Fruit fly (Drosophila melanogaster) whole organism, embryonic: ENCODE results near the gene CG16965.

Experiments used
- Bteb2 ChIP-seq: fragments of 200-800 bp; sonication (Bioruptor generic); optimal IDR thresholded peaks from 2 replicates; lab custom pipeline; 2016; ENCODE audit warnings: missing biosample characterization, missing genetic modification characterization
- CG10366 ChIP-seq: fragments of 200-800 bp; sonication (Bioruptor generic); IDR thresholded peaks from 2 replicates; pipeline ENCODE4 v1.3.6; 2022; ENCODE audit warnings: missing biosample characterization, missing genetic modification characterization
- CG11504 ChIP-seq: fragments of 200-800 bp; sonication (Bioruptor generic); optimal IDR thresholded peaks from 3 replicates; lab custom pipeline; 2019; ENCODE audit warnings: missing biosample characterization, mild to moderate bottlenecking, missing genetic modification characterization, moderate library complexity
- CG13287 ChIP-seq: fragments of 200-800 bp; sonication (Bioruptor generic); IDR thresholded peaks from 2 replicates; pipeline ENCODE4 v1.3.6; 2022; ENCODE audit warnings: missing biosample characterization, missing genetic modification characterization; ENCODE audit not compliant: partially characterized antibody
- CG13296 ChIP-seq: fragments of 200-800 bp; sonication (Bioruptor generic); optimal IDR thresholded peaks from 3 replicates; lab custom pipeline; 2018; ENCODE audit warnings: missing biosample characterization, mild to moderate bottlenecking, missing genetic modification characterization
- CG13775 ChIP-seq: fragments of 200-800 bp; sonication (Bioruptor generic); optimal IDR thresholded peaks from 3 replicates; lab custom pipeline; 2017; ENCODE audit warnings: missing biosample characterization, mild to moderate bottlenecking, missing genetic modification characterization
- CG15011 ChIP-seq: fragments of 200-800 bp; sonication (Bioruptor generic); optimal IDR thresholded peaks from 3 replicates; lab custom pipeline; 2018; ENCODE audit warnings: missing biosample characterization, mild to moderate bottlenecking, missing genetic modification characterization
- CG15601 ChIP-seq: fragments of 200-800 bp; sonication (Bioruptor generic); optimal IDR thresholded peaks from 3 replicates; lab custom pipeline; 2019; ENCODE audit warnings: missing biosample characterization, mild to moderate bottlenecking, missing genetic modification characterization, moderate library complexity
- CG17612 ChIP-seq: fragments of 200-800 bp; sonication (Bioruptor generic); IDR thresholded peaks from 2 replicates; pipeline ENCODE4 v1.3.6; 2022; ENCODE audit warnings: missing biosample characterization, missing genetic modification characterization
- CG1792 ChIP-seq: fragments of 200-800 bp; sonication (Bioruptor generic); optimal IDR thresholded peaks from 2 replicates; lab custom pipeline; 2016; ENCODE audit warnings: missing biosample characterization, missing genetic modification characterization
- CG32532 ChIP-seq: fragments of 200-800 bp; sonication (Bioruptor generic); IDR thresholded peaks from 2 replicates; pipeline ENCODE4 v1.3.6; 2022; ENCODE audit warnings: missing biosample characterization, missing genetic modification characterization
- CG4730 ChIP-seq: fragments of 200-800 bp; sonication (Bioruptor generic); IDR thresholded peaks from 2 replicates; pipeline ENCODE4 v1.3.6; 2022; ENCODE audit warnings: missing biosample characterization, missing genetic modification characterization
- CG4820 ChIP-seq: fragments of 200-800 bp; sonication (Bioruptor generic); optimal IDR thresholded peaks from 3 replicates; lab custom pipeline; 2016; ENCODE audit warnings: missing biosample characterization, missing genetic modification characterization
- CG7745 ChIP-seq: fragments of 200-800 bp; sonication (Bioruptor generic); optimal IDR thresholded peaks from 2 replicates; lab custom pipeline; 2018; ENCODE audit warnings: missing biosample characterization, mild to moderate bottlenecking, missing genetic modification characterization, moderate library complexity
- CG8281 ChIP-seq: fragments of 200-800 bp; sonication (Bioruptor generic); optimal IDR thresholded peaks from 2 replicates; lab custom pipeline; 2018; ENCODE audit warnings: missing biosample characterization, mild to moderate bottlenecking, missing genetic modification characterization, moderate library complexity
- CG8359 ChIP-seq: fragments of 200-800 bp; sonication (Bioruptor generic); optimal IDR thresholded peaks from 2 replicates; lab custom pipeline; 2017; ENCODE audit warnings: missing biosample characterization, mild to moderate bottlenecking, missing genetic modification characterization, borderline replicate concordance
- Dip3 ChIP-seq: fragments of 200-800 bp; sonication (Bioruptor generic); optimal IDR thresholded peaks from 3 replicates; lab custom pipeline; 2016; ENCODE audit warnings: missing biosample characterization, missing genetic modification characterization
- Doc3 ChIP-seq: fragments of 200-800 bp; sonication (Bioruptor generic); IDR thresholded peaks from 3 replicates; pipeline ENCODE4 v1.3.6; 2022; ENCODE audit warnings: missing biosample characterization, missing genetic modification characterization; ENCODE audit not compliant: partially characterized antibody
- Drgx ChIP-seq: fragments of 200-800 bp; sonication (Bioruptor generic); IDR thresholded peaks from 2 replicates; pipeline ENCODE4 v1.3.6; 2022; ENCODE audit warnings: missing biosample characterization, missing genetic modification characterization
- E2f1 ChIP-seq: fragments of 200-800 bp; sonication (Bioruptor generic); IDR thresholded peaks from 2 replicates; pipeline ENCODE4 v1.3.6; 2022; ENCODE audit warnings: missing biosample characterization, missing genetic modification characterization
- Gsc ChIP-seq: fragments of 200-800 bp; sonication (Bioruptor generic); IDR thresholded peaks from 2 replicates; pipeline ENCODE4 v1.3.6; 2022; ENCODE audit warnings: missing biosample characterization, missing genetic modification characterization
- H2.0 ChIP-seq: fragments of 200-800 bp; sonication (Bioruptor generic); IDR thresholded peaks from 2 replicates; pipeline ENCODE4 v1.3.6; 2022; ENCODE audit warnings: missing biosample characterization, missing genetic modification characterization
- HLH3B ChIP-seq: fragments of 200-800 bp; sonication (Bioruptor generic); IDR thresholded peaks from 2 replicates; pipeline ENCODE4 v1.3.6; 2022; ENCODE audit warnings: missing biosample characterization, missing genetic modification characterization
- HLH54F ChIP-seq: fragments of 200-800 bp; sonication (Bioruptor generic); optimal IDR thresholded peaks from 3 replicates; lab custom pipeline; 2016; ENCODE audit warnings: missing biosample characterization, missing genetic modification characterization
- HmgZ ChIP-seq: fragments of 200-800 bp; sonication (Bioruptor generic); optimal IDR thresholded peaks from 2 replicates; lab custom pipeline; 2018; ENCODE audit warnings: missing biosample characterization, mild to moderate bottlenecking, missing genetic modification characterization
- Jarid2 ChIP-seq: fragments of 200-800 bp; sonication (Bioruptor generic); optimal IDR thresholded peaks from 3 replicates; lab custom pipeline; 2017; ENCODE audit warnings: mild to moderate bottlenecking, missing biosample characterization, missing genetic modification reagents, missing genetic modification characterization
- Mad ChIP-seq: fragments of 200-800 bp; sonication (Bioruptor generic); optimal IDR thresholded peaks from 2 replicates; lab custom pipeline; 2016; ENCODE audit warnings: missing biosample characterization, missing genetic modification characterization
- Max ChIP-seq: fragments of 200-800 bp; sonication (Bioruptor generic); optimal IDR thresholded peaks from 2 replicates; lab custom pipeline; 2016; ENCODE audit warnings: missing biosample characterization, mild to moderate bottlenecking, missing genetic modification characterization
- Opbp ChIP-seq: fragments of 200-800 bp; sonication (Bioruptor generic); IDR thresholded peaks from 3 replicates; pipeline ENCODE4 v1.3.6; 2022; ENCODE audit warnings: missing biosample characterization, missing genetic modification characterization; ENCODE audit not compliant: partially characterized antibody
- Sin3A ChIP-seq: fragments of >200 bp; optimal IDR thresholded peaks from 2 replicates; lab custom pipeline; 2018
- Ssrp ChIP-seq: fragments of 200-800 bp; sonication (Bioruptor generic); optimal IDR thresholded peaks from 2 replicates; lab custom pipeline; 2018; ENCODE audit warnings: missing biosample characterization, mild to moderate bottlenecking, missing genetic modification characterization, moderate library complexity
- Vsx1 ChIP-seq: fragments of 200-800 bp; sonication (Bioruptor generic); optimal IDR thresholded peaks from 2 replicates; lab custom pipeline; 2017; ENCODE audit warnings: missing biosample characterization, mild to moderate bottlenecking, missing genetic modification characterization, missing genetic modification reagents
- ase ChIP-seq: fragments of 200-800 bp; sonication (Bioruptor generic); IDR thresholded peaks from 3 replicates; pipeline ENCODE4 v1.3.6; 2022; ENCODE audit warnings: missing biosample characterization, missing genetic modification characterization
- dan ChIP-seq: fragments of 200-800 bp; sonication (Bioruptor generic); IDR thresholded peaks from 2 replicates; pipeline ENCODE4 v1.3.6; 2022; ENCODE audit warnings: missing biosample characterization, missing genetic modification characterization
- dati ChIP-seq: fragments of 200-800 bp; sonication (Bioruptor generic); IDR thresholded peaks from 2 replicates; pipeline ENCODE4 v1.3.6; 2022; ENCODE audit warnings: missing biosample characterization, missing genetic modification characterization
- dmrt11E ChIP-seq: fragments of 200-800 bp; sonication (Bioruptor generic); optimal IDR thresholded peaks from 3 replicates; lab custom pipeline; 2018; ENCODE audit warnings: missing biosample characterization, mild to moderate bottlenecking, missing genetic modification characterization, moderate library complexity
- en ChIP-seq: fragments of 200-800 bp; sonication (Bioruptor generic); optimal IDR thresholded peaks from 2 replicates; lab custom pipeline; 2016; ENCODE audit warnings: missing biosample characterization, missing genetic modification characterization
- fd3F ChIP-seq: fragments of 200-800 bp; sonication (Bioruptor generic); optimal IDR thresholded peaks from 2 replicates; lab custom pipeline; 2018; ENCODE audit warnings: missing biosample characterization, mild to moderate bottlenecking, missing genetic modification characterization, moderate library complexity
- gce ChIP-seq: fragments of 200-800 bp; sonication (Bioruptor generic); IDR thresholded peaks from 3 replicates; pipeline ENCODE4 v1.3.6; 2022; ENCODE audit warnings: missing biosample characterization, missing genetic modification characterization
- gfzf ChIP-seq: fragments of 200-800 bp; sonication (Bioruptor generic); optimal IDR thresholded peaks from 2 replicates; lab custom pipeline; 2016; ENCODE audit warnings: missing biosample characterization, mild to moderate bottlenecking, missing genetic modification characterization, moderate library complexity
- her ChIP-seq: fragments of 200-800 bp; sonication (Bioruptor generic); optimal IDR thresholded peaks from 2 replicates; lab custom pipeline; 2016; ENCODE audit warnings: missing biosample characterization, missing genetic modification characterization
- jing ChIP-seq: fragments of 200-800 bp; sonication (Bioruptor generic); optimal IDR thresholded peaks from 2 replicates; lab custom pipeline; 2018; ENCODE audit warnings: missing biosample characterization, mild to moderate bottlenecking, missing genetic modification characterization
- lbe ChIP-seq: fragments of 200-800 bp; sonication (Bioruptor generic); optimal IDR thresholded peaks from 2 replicates; lab custom pipeline; 2016; ENCODE audit warnings: missing biosample characterization, mild to moderate bottlenecking, missing genetic modification characterization
- lmd ChIP-seq: fragments of 200-800 bp; sonication (Bioruptor generic); IDR thresholded peaks from 2 replicates; pipeline ENCODE4 v1.3.6; 2022; ENCODE audit warnings: missing biosample characterization, missing genetic modification characterization
- org-1 ChIP-seq: fragments of 200-800 bp; sonication (Bioruptor generic); optimal IDR thresholded peaks from 2 replicates; lab custom pipeline; 2017; ENCODE audit warnings: missing biosample characterization, missing genetic modification characterization
- pho ChIP-seq: fragments of 200-800 bp; sonication (Bioruptor generic); optimal IDR thresholded peaks from 2 replicates; lab custom pipeline; 2016; ENCODE audit warnings: missing biosample characterization, missing genetic modification characterization
- prd ChIP-seq, 3 experiments: fragments of >200 bp in 2 of 3; fragments of 200-800 bp in 1 of 3; sonication (Bioruptor generic) in 1 of 3; optimal IDR thresholded peaks in 2 of 3; IDR thresholded peaks in 1 of 3; 2 replicates in 2 of 3; 3 replicates in 1 of 3; pipeline versions ENCODE4 v1.3.6 to Lab custom; 2017 to 2022; ENCODE audit warnings: missing biosample characterization in 1 of 3, missing genetic modification characterization in 1 of 3
- tgo ChIP-seq: fragments of 200-800 bp; sonication (Bioruptor generic); IDR thresholded peaks from 3 replicates; pipeline ENCODE4 v1.3.6; 2022; ENCODE audit warnings: missing biosample characterization, missing genetic modification characterization
- unc-4 ChIP-seq: fragments of 200-800 bp; sonication (Bioruptor generic); IDR thresholded peaks from 2 replicates; pipeline ENCODE4 v1.3.6; 2022; ENCODE audit warnings: missing biosample characterization, missing genetic modification characterization; ENCODE audit not compliant: partially characterized antibody
- zfh1 ChIP-seq: fragments of 200-800 bp; sonication (Bioruptor generic); IDR thresholded peaks from 3 replicates; pipeline ENCODE4 v1.3.6; 2022; ENCODE audit warnings: missing biosample characterization, missing genetic modification characterization

CG16965 gene

DNA sequence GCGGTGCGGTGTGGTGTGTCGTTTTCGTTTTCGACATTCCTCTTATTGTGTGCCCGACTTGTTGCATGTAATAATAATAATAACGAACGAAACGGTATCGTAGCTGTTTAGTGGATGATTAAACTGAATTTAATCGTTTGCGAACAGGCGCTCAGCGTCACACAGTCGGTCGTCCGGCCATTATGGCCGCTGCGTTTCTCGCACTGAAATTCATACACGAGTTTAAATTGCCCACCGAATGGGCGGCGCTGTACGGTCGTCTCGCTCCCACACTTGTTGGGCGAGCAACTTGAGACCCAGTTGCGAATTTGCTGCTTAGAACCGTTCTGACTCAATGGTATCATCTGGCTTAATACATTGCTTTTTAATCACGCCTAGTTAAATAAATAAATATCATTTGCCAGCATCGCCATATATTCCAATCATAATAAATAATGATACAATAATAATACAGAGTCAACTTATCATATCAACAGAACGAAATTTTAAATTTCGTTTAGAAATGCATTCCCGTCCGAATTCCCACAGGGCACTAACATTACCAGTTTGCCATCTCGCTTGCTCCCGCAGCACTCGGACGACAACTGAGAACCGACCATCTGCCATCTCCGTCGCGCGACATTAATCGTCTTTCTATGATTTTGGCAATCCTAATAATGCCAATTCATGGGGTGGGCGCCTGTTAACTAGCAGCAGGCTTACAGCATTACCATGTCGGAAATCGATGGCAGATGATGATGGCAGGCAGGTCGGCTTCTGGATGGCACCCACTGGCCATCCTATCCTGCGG is 29.7 kb downstream of the CG16965 start (continued):
- TF ChIP-seq prd (optimal IDR thresholded peaks at IDR 0.05; lab: Kevin White, UChicago): no peak
- no peak for TF ChIP-seq prd (GFP tag; IDR thresholded peaks at IDR 0.05; lab: Robert Waterston, UW)
- TF ChIP-seq CG17612 (GFP tag; lab: Robert Waterston, UW): no peak
- TF ChIP-seq gce (GFP tag; lab: Robert Waterston, UW): no peak
- no peak for TF ChIP-seq CG4730 (GFP tag; lab: Robert Waterston, UW)
- TF ChIP-seq Drgx (GFP tag; lab: Robert Waterston, UW): no peak
- TF ChIP-seq tgo: no peak
- TF ChIP-seq HLH3B: no peak
- peak; percentile 90 for TF ChIP-seq dmrt11E (tag; lab: Kevin White, UChicago)
- TF ChIP-seq Opbp (GFP tag; lab: Robert Waterston, UW): no peak
- TF ChIP-seq Vsx1 (GFP tag; lab: Kevin White, UChicago): peak; percentile 92
- TF ChIP-seq en (GFP tag; lab: Kevin White, UChicago): no peak
- TF ChIP-seq CG7745 (tag; lab: Kevin White, UChicago): no peak
- peak; percentile 77 for TF ChIP-seq Bteb2
- TF ChIP-seq E2f1 (GFP tag; lab: Robert Waterston, UW): no peak
- peak; percentile 84 for TF ChIP-seq HLH54F (GFP tag; lab: Kevin White, UChicago)
- no peak for TF ChIP-seq lmd (GFP tag; lab: Robert Waterston, UW)
- TF ChIP-seq fd3F: peak; percentile 92
- TF ChIP-seq CG15601 (tag; lab: Kevin White, UChicago): no peak
- peak; percentile 77 for TF ChIP-seq CG8359 (GFP tag; lab: Kevin White, UChicago)
- TF ChIP-seq pho (GFP tag; lab: Kevin White, UChicago): peak; percentile 90
- TF ChIP-seq Jarid2 (GFP tag; lab: Kevin White, UChicago): peak; percentile 73
- no peak for TF ChIP-seq CG32532 (GFP tag; lab: Robert Waterston, UW)
- peak; percentile 63 for TF ChIP-seq lbe (GFP tag; lab: Kevin White, UChicago)
- no peak for TF ChIP-seq CG10366
- TF ChIP-seq Mad (GFP tag; lab: Kevin White, UChicago): peak; percentile 81
- peak; percentile 78 for TF ChIP-seq Dip3 (GFP tag; lab: Kevin White, UChicago)
- TF ChIP-seq ase (GFP tag; lab: Robert Waterston, UW): no peak
- TF ChIP-seq Max (GFP tag; lab: Kevin White, UChicago): peak; percentile 84
- TF ChIP-seq zfh1 (GFP tag; lab: Robert Waterston, UW): no peak
- TF ChIP-seq CG15011 (GFP tag; lab: Kevin White, UChicago): peak; percentile 91
- no peak for TF ChIP-seq her
- no peak for TF ChIP-seq jing
- peak; percentile 82 for TF ChIP-seq CG8281
- no peak for TF ChIP-seq H2.0 (GFP tag; lab: Robert Waterston, UW)
- no peak for TF ChIP-seq gfzf (GFP tag; lab: Kevin White, UChicago)
- peak; percentile 72 for TF ChIP-seq CG4820 (GFP tag; lab: Kevin White, UChicago)
- TF ChIP-seq unc-4 (GFP tag; lab: Robert Waterston, UW): no peak
- peak; percentile 94 for TF ChIP-seq CG13296 (GFP tag; lab: Kevin White, UChicago)
- TF ChIP-seq CG13287 (GFP tag; lab: Robert Waterston, UW): no peak
- no peak for TF ChIP-seq dan
- no peak for TF ChIP-seq Gsc
- peak; percentile 87 for TF ChIP-seq CG13775
- no peak for TF ChIP-seq dati (GFP tag; lab: Robert Waterston, UW)
- TF ChIP-seq Sin3A: no peak
- no peak for TF ChIP-seq Doc3 (GFP tag; lab: Robert Waterston, UW)
- peak; percentile 90 for TF ChIP-seq Ssrp
- peak; percentile 92 for TF ChIP-seq org-1 (GFP tag; lab: Kevin White, UChicago)
- peak; percentile 89 for TF ChIP-seq HmgZ (tag; lab: Kevin White, UChicago)
- peak; percentile 87 for TF ChIP-seq CG11504 (tag; lab: Kevin White, UChicago)
- TF ChIP-seq CG1792: peak; percentile 30
